Fruit fly (Drosophila melanogaster) whole organism, adult: Measurements from ENCODE around the gene CG9257.

Experiments used
- CG11617 ChIP-seq: fragments of 200-800 bp; sonication (Bioruptor generic); optimal IDR thresholded peaks from 2 replicates; lab custom pipeline; 2017; ENCODE audit warnings: mild to moderate bottlenecking, missing biosample characterization, missing genetic modification reagents, missing genetic modification characterization
- Hr96 ChIP-seq: fragments of 200-800 bp; sonication (Bioruptor generic); optimal IDR thresholded peaks from 2 replicates; lab custom pipeline; 2016; ENCODE audit warnings: missing biosample characterization, missing genetic modification characterization
- kay ChIP-seq: fragments of 200-800 bp; sonication (Bioruptor generic); peaks from one replicate; lab custom pipeline; 2016; ENCODE audit warnings: missing biosample characterization, missing genetic modification characterization, borderline replicate concordance
- toe ChIP-seq: fragments of 200-800 bp; sonication (Bioruptor generic); optimal IDR thresholded peaks from 2 replicates; lab custom pipeline; 2016; ENCODE audit warnings: missing biosample characterization, missing genetic modification characterization

- TF ChIP-seq toe (GFP tag; lab: Kevin White, UChicago) (no peak), Hr96 (GFP tag; lab: Kevin White, UChicago) (no peak), CG11617 (no peak), kay (GFP tag; lab: Kevin White, UChicago) (no peak)
Measured at dm6 chr2L:21073818-21074217, 28.7 kb upstream of the CG9257 start.
